Worm (Caenorhabditis elegans) whole organism, L2 larva: Measurements from ENCODE around the gene K12H6.8.

Experiments used
- F13H6.1 ChIP-seq: sonication (generic microtip); optimal IDR thresholded peaks from 2 replicates; lab custom pipeline; 2016; ENCODE audit warnings: missing genetic modification characterization, missing compliant biosample characterization
- R02D3.7 ChIP-seq: fragments of 150-350 bp; optimal IDR thresholded peaks from 2 replicates; lab custom pipeline; 2014; ENCODE audit warnings: missing biosample characterization, missing genetic modification characterization
- ZK546.5 ChIP-seq: sonication (generic microtip); optimal IDR thresholded peaks from 2 replicates; lab custom pipeline; 2017; ENCODE audit warnings: missing biosample characterization, missing genetic modification characterization
- alr-1 ChIP-seq: fragments of 150-350 bp; optimal IDR thresholded peaks from 2 replicates; lab custom pipeline; 2014; ENCODE audit warnings: missing biosample characterization, missing genetic modification characterization
- aly-2 ChIP-seq: fragments of 150-350 bp; optimal IDR thresholded peaks from 2 replicates; lab custom pipeline; 2014; ENCODE audit warnings: missing biosample characterization, missing genetic modification characterization
- blmp-1 ChIP-seq: sonication (generic microtip); optimal IDR thresholded peaks from 2 replicates; lab custom pipeline; 2017; ENCODE audit warnings: missing genetic modification characterization, mild to moderate bottlenecking, missing compliant biosample characterization, antibody characterized with exemption, moderate library complexity; ENCODE audit not compliant: insufficient read depth
- elt-1 ChIP-seq: fragments of 150-350 bp; optimal IDR thresholded peaks from 2 replicates; lab custom pipeline; 2014; ENCODE audit warnings: missing biosample characterization, missing genetic modification characterization
- lsy-2 ChIP-seq, 2 experiments: fragments of 150-350 bp in 1 of 2; sonication (generic microtip) in 1 of 2; optimal IDR thresholded peaks; 2 replicates each; lab custom pipeline; 2014 to 2017; ENCODE audit warnings: missing biosample characterization in 2 of 2, missing genetic modification characterization in 2 of 2
- mab-5 ChIP-seq: fragments of 150-350 bp; optimal IDR thresholded peaks from 2 replicates; lab custom pipeline; 2014; ENCODE audit warnings: missing biosample characterization, missing genetic modification characterization
- mbf-1 ChIP-seq: sonication (generic microtip); optimal IDR thresholded peaks from 2 replicates; lab custom pipeline; 2017; ENCODE audit warnings: missing biosample characterization, missing genetic modification characterization
- nhr-129 ChIP-seq: fragments of 150-350 bp; optimal IDR thresholded peaks from 2 replicates; lab custom pipeline; 2014; ENCODE audit warnings: missing biosample characterization, missing genetic modification characterization
- nhr-237 ChIP-seq: fragments of 150-350 bp; optimal IDR thresholded peaks from 2 replicates; lab custom pipeline; 2014; ENCODE audit warnings: missing biosample characterization, missing genetic modification characterization
- nhr-6 ChIP-seq: fragments of 150-350 bp; optimal IDR thresholded peaks from 2 replicates; lab custom pipeline; 2014; ENCODE audit warnings: missing biosample characterization, missing genetic modification characterization
- nhr-77 ChIP-seq: fragments of 150-350 bp; optimal IDR thresholded peaks from 2 replicates; lab custom pipeline; 2014; ENCODE audit warnings: missing biosample characterization, missing genetic modification characterization
- sem-4 ChIP-seq: fragments of 150-350 bp; optimal IDR thresholded peaks from 2 replicates; lab custom pipeline; 2014; ENCODE audit warnings: missing biosample characterization, missing genetic modification reagents, missing genetic modification characterization
- sma-9 ChIP-seq, 2 experiments: fragments of 150-350 bp in 1 of 2; sonication (generic microtip) in 1 of 2; optimal IDR thresholded peaks; 2 replicates each; lab custom pipeline; 2014 to 2016; ENCODE audit warnings: missing genetic modification characterization in 2 of 2, mild to moderate bottlenecking in 1 of 2, missing biosample characterization in 1 of 2, missing compliant biosample characterization in 1 of 2, missing genetic modification reagents in 1 of 2, moderate library complexity in 1 of 2
- unc-55 ChIP-seq: fragments of 150-350 bp; sonication (generic microtip); optimal IDR thresholded peaks from 3 replicates; lab custom pipeline; 2014; ENCODE audit warnings: missing biosample characterization, missing genetic modification reagents, missing genetic modification characterization
- unc-62 ChIP-seq: fragments of 150-350 bp; optimal IDR thresholded peaks from 2 replicates; lab custom pipeline; 2014; ENCODE audit warnings: missing biosample characterization, missing genetic modification reagents, missing genetic modification characterization
- zag-1 ChIP-seq: fragments of 150-350 bp; optimal IDR thresholded peaks from 2 replicates; lab custom pipeline; 2014; ENCODE audit warnings: missing biosample characterization, missing genetic modification characterization
- ztf-1 ChIP-seq: fragments of 200-800 bp; sonication (Bioruptor generic); conservative IDR thresholded peaks from 2 replicates; pipeline ENCODE4 v1.3.6; 2022; ENCODE audit warnings: missing genetic modification characterization, missing compliant biosample characterization
- ztf-11 ChIP-seq: sonication (generic microtip); optimal IDR thresholded peaks from 2 replicates; lab custom pipeline; 2017; ENCODE audit warnings: missing biosample characterization, missing genetic modification characterization

K12H6.8 gene

ce11 chrII:2865355-2865754, 37.7 kb downstream of the K12H6.8 start:
- TF ChIP-seq alr-1 (tag; lab: Kevin White, UChicago) = no peak

DNA sequence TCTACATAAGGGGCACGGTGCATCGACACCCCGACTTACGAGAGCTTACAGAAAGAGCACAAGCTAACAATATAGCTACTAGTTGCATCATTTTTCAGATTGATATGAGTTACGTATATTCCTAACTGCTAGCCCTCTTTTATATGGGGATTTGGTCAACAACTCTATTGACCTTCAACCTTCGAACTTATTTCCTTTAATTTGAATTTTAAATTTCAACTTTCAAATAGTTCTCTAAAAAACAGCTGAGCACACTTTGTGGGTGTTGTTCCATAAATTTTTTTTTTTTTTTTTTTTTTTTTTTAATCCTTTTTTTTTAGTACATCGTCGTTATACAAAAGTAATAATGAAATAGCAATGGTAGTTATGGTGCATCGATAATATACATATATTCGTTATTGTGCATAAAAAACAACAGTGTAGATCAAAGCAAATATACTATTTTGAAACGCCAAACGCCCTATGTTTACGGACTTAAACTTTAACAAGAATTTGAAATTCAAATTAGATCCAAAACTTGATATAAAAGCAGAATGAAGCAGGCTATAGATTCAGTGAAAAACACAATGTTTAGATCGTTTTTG, 38.9 kb downstream of the K12H6.8 start, which contains the start of the genes Y110A2AL.9 and Y110A2AL.3:
TSS of gene Y110A2AL.9 (minus strand) at position 101 of the 584 bp plus-strand sequence.
TSS of gene Y110A2AL.3 (plus strand) at position 534 of the 584 bp plus-strand sequence.
- TF ChIP-seq ZK546.5 (no peak), sem-4 (tag; lab: Kevin White, UChicago) (no peak), ztf-11 (no peak), ztf-1 (no peak), nhr-129 (no peak), F13H6.1 (tag; lab: Kevin White, UChicago) (no peak), blmp-1 (tag; lab: Kevin White, UChicago) (no peak), aly-2 (tag; lab: Kevin White, UChicago) (no peak), unc-62 (GFP tag; lab: Kevin White, UChicago) (no peak)

ce11 chrII:2867701-2868100, 40.0 kb downstream of the K12H6.8 start, which contains the start of gene Y110A2AL.2:
Gene Y110A2AL.2, plus strand, starts transcription at chrII:2868001.
- TF ChIP-seq lsy-2 (tag; optimal IDR thresholded peaks at IDR 0.05; lab: Kevin White, UChicago) = no peak

ce11 chrII:2871816-2872215, 44.1 kb downstream of the K12H6.8 start, which contains the start of gene Y110A2AL.10:
Gene Y110A2AL.10, minus strand, starts transcription at chrII:2871916.
- TF ChIP-seq sma-9 (GFP tag; optimal IDR thresholded peaks at IDR 0.05; lab: Kevin White, UChicago) = no peak
- no peak for TF ChIP-seq sma-9 (tag; optimal IDR thresholded peaks at IDR 0.05; lab: Kevin White, UChicago)
- TF ChIP-seq nhr-6 (tag; lab: Kevin White, UChicago) = no peak
- TF ChIP-seq elt-1 = no peak
- TF ChIP-seq mbf-1 (tag; lab: Kevin White, UChicago) = no peak
- TF ChIP-seq R02D3.7 (tag; lab: Kevin White, UChicago) = no peak
- no peak for TF ChIP-seq unc-55
- no peak for TF ChIP-seq zag-1
- no peak for TF ChIP-seq nhr-237 (tag; lab: Kevin White, UChicago)
- TF ChIP-seq mab-5 = no peak

- TF ChIP-seq nhr-77 (tag; lab: Kevin White, UChicago) = no peak
Observed at ce11 chrII:2874801-2875200, 47.1 kb downstream of the K12H6.8 start, which contains the start of gene Y110A2AL.1. Gene Y110A2AL.1, plus strand, starts transcription at chrII:2875101.
